Fruit fly (Drosophila melanogaster) whole organism, wandering third instar larva: ENCODE data around the gene CG33307.

Experiments used
- Abd-B ChIP-seq: fragments of >200 bp; optimal IDR thresholded peaks from 2 replicates; lab custom pipeline; 2017; ENCODE audit warnings: missing biosample characterization, missing genetic modification characterization
- CG32264 ChIP-seq: fragments of 200-800 bp; sonication (Bioruptor generic); optimal IDR thresholded peaks from 2 replicates; lab custom pipeline; 2016; ENCODE audit warnings: missing biosample characterization, missing genetic modification characterization
- CG9705 ChIP-seq: fragments of 200-800 bp; sonication (Bioruptor generic); optimal IDR thresholded peaks from 2 replicates; lab custom pipeline; 2018; ENCODE audit warnings: missing biosample characterization, mild to moderate bottlenecking, missing genetic modification characterization
- CrebA ChIP-seq: fragments of 200-800 bp; sonication (Bioruptor generic); optimal IDR thresholded peaks from 2 replicates; lab custom pipeline; 2016; ENCODE audit warnings: missing biosample characterization, mild to moderate bottlenecking, missing genetic modification characterization, borderline replicate concordance
- Dif ChIP-seq: fragments of 200-275, 200-300 bp; sonication (Bioruptor generic); optimal IDR thresholded peaks from 2 replicates; lab custom pipeline; 2018; ENCODE audit warnings: missing biosample characterization, missing genetic modification characterization; ENCODE audit not compliant: partially characterized antibody
- GATAd ChIP-seq: sonication (Bioruptor generic); optimal IDR thresholded peaks from 2 replicates; lab custom pipeline; 2016; ENCODE audit warnings: missing biosample characterization, missing genetic modification characterization
- HLH106 ChIP-seq: fragments of 200-800 bp; optimal IDR thresholded peaks from 3 replicates; lab custom pipeline; 2019; ENCODE audit warnings: missing biosample characterization, mild to moderate bottlenecking, missing genetic modification characterization, moderate library complexity
- Hr78 ChIP-seq: fragments of >200 bp; optimal IDR thresholded peaks from 2 replicates; lab custom pipeline; 2017; ENCODE audit warnings: missing biosample characterization, missing genetic modification characterization
- Hr83 ChIP-seq: fragments of 200-300 bp; sonication (Bioruptor generic); optimal IDR thresholded peaks from 2 replicates; lab custom pipeline; 2016; ENCODE audit warnings: missing biosample characterization, mild to moderate bottlenecking, missing genetic modification characterization, moderate library complexity; ENCODE audit not compliant: poor library complexity, severe bottlenecking
- Jra ChIP-seq: sonication (Bioruptor generic); optimal IDR thresholded peaks from 2 replicates; lab custom pipeline; 2016; ENCODE audit warnings: missing biosample characterization, missing genetic modification characterization
- Mio ChIP-seq: sonication (Bioruptor generic); optimal IDR thresholded peaks from 2 replicates; lab custom pipeline; 2016; ENCODE audit warnings: missing biosample characterization, missing genetic modification characterization
- Myc ChIP-seq: fragments of >200 bp; optimal IDR thresholded peaks from 2 replicates; lab custom pipeline; 2017
- OdsH ChIP-seq: fragments of 200-800 bp; sonication (Bioruptor generic); optimal IDR thresholded peaks from 2 replicates; lab custom pipeline; 2016; ENCODE audit warnings: missing biosample characterization, mild to moderate bottlenecking, missing genetic modification characterization
- Rel ChIP-seq, 2 experiments: fragments of 200-800 bp; sonication (Bioruptor generic) in 1 of 2; optimal IDR thresholded peaks; 2 replicates in 1 of 2; 3 replicates in 1 of 2; lab custom pipeline; 2016 to 2019; ENCODE audit warnings: mild to moderate bottlenecking in 2 of 2, missing biosample characterization in 2 of 2, missing genetic modification characterization in 2 of 2, moderate library complexity in 1 of 2
- Sp1 ChIP-seq: fragments of 200-800 bp; sonication (Bioruptor generic); optimal IDR thresholded peaks from 3 replicates; lab custom pipeline; 2019; ENCODE audit warnings: missing biosample characterization, mild to moderate bottlenecking, missing genetic modification characterization, moderate library complexity
- br ChIP-seq: fragments of 200-800 bp; sonication (Bioruptor generic); optimal IDR thresholded peaks from 2 replicates; lab custom pipeline; 2016; ENCODE audit warnings: missing biosample characterization, missing genetic modification characterization
- dl ChIP-seq, 2 experiments: fragments of 175-275, 200-275 bp in 1 of 2; fragments of 200-275 bp in 1 of 2; sonication (Bioruptor generic); optimal IDR thresholded peaks; lab custom pipeline; 2018; ENCODE audit warnings: mild to moderate bottlenecking in 2 of 2, missing biosample characterization in 2 of 2, missing genetic modification characterization in 2 of 2, moderate library complexity in 2 of 2; ENCODE audit not compliant: partially characterized antibody in 2 of 2, insufficient read depth in 1 of 2
- dsf ChIP-seq: sonication (Bioruptor generic); optimal IDR thresholded peaks from 2 replicates; lab custom pipeline; 2016; ENCODE audit warnings: missing biosample characterization, missing genetic modification characterization, borderline replicate concordance
- ey ChIP-seq: fragments of 200-800 bp; sonication (Bioruptor generic); optimal IDR thresholded peaks from 2 replicates; lab custom pipeline; 2016; ENCODE audit warnings: missing biosample characterization, missing genetic modification characterization
- foxo ChIP-seq, 2 experiments: fragments of 200-800 bp; sonication (Bioruptor generic); optimal IDR thresholded peaks; 2 replicates in 1 of 2; 3 replicates in 1 of 2; lab custom pipeline; 2016 to 2017; ENCODE audit warnings: missing biosample characterization in 2 of 2, missing genetic modification characterization in 2 of 2
- fru ChIP-seq: fragments of 200-800 bp; sonication (Bioruptor generic); optimal IDR thresholded peaks from 3 replicates; lab custom pipeline; 2016; ENCODE audit warnings: missing biosample characterization, mild to moderate bottlenecking, missing genetic modification characterization
- h ChIP-seq: fragments of 200-800 bp; sonication (Bioruptor generic); optimal IDR thresholded peaks from 3 replicates; lab custom pipeline; 2016; ENCODE audit warnings: missing biosample characterization, mild to moderate bottlenecking, missing genetic modification characterization
- jim ChIP-seq: fragments of 175-275, 200-325 bp; sonication (Bioruptor generic); optimal IDR thresholded peaks from 2 replicates; lab custom pipeline; 2016; ENCODE audit warnings: missing biosample characterization, mild to moderate bottlenecking, missing genetic modification characterization
- lola ChIP-seq: fragments of >200 bp; optimal IDR thresholded peaks from 2 replicates; lab custom pipeline; 2017; ENCODE audit warnings: missing biosample characterization, missing genetic modification characterization
- psq ChIP-seq: fragments of 200-800 bp; sonication (Bioruptor generic); optimal IDR thresholded peaks from 3 replicates; lab custom pipeline; 2017; ENCODE audit warnings: missing biosample characterization, mild to moderate bottlenecking, missing genetic modification characterization, moderate library complexity
- rgr ChIP-seq: fragments of 200-800 bp; sonication (Bioruptor generic); optimal IDR thresholded peaks from 3 replicates; lab custom pipeline; 2016; ENCODE audit warnings: missing biosample characterization, mild to moderate bottlenecking, missing genetic modification characterization
- sv ChIP-seq: fragments of 200-800 bp; sonication (Bioruptor generic); optimal IDR thresholded peaks from 3 replicates; lab custom pipeline; 2016; ENCODE audit warnings: missing biosample characterization, missing genetic modification characterization
- tai ChIP-seq: sonication (Bioruptor generic); optimal IDR thresholded peaks from 2 replicates; lab custom pipeline; 2016; ENCODE audit warnings: missing biosample characterization, missing genetic modification characterization
- usp ChIP-seq: fragments of >200 bp; optimal IDR thresholded peaks from 2 replicates; lab custom pipeline; 2017; ENCODE audit warnings: missing biosample characterization, missing genetic modification characterization
- woc ChIP-seq: sonication (Bioruptor generic); optimal IDR thresholded peaks from 2 replicates; lab custom pipeline; 2016; ENCODE audit warnings: missing biosample characterization, mild to moderate bottlenecking, missing genetic modification characterization

CG33307 gene

dm6 chr2L:13811323-13811722 lies 30.0 kb downstream of the CG33307 start, which contains the start of the genes Adat1 and CG16865:
Gene Adat1 (minus strand): TSS chr2L:13811474.
Gene CG16865 (plus strand): TSS chr2L:13811522.
- no peak for TF ChIP-seq Hr78
- peak; percentile 21 for TF ChIP-seq Hr83 (GFP tag; lab: Kevin White, UChicago)
- peak; percentile 15 for TF ChIP-seq CG9705 (GFP tag; lab: Kevin White, UChicago)

- TF ChIP-seq CrebA (no peak), jim (GFP tag; lab: Kevin White, UChicago) (no peak), OdsH (GFP tag; lab: Kevin White, UChicago) (peak; percentile 34), Hr78 (no peak), CG32264 (GFP tag; lab: Kevin White, UChicago) (peak; percentile 3), Jra (GFP tag; lab: Kevin White, UChicago) (no peak), Sp1 (peak; percentile 38), Hr83 (GFP tag; lab: Kevin White, UChicago) (peak; percentile 64), rgr (GFP tag; lab: Kevin White, UChicago) (peak; percentile 45)
These were observed 33.4 kb downstream of the CG33307 start for dm6 chr2L:13807959-13808358.

- TF ChIP-seq h: peak; percentile 55
- peak; percentile 13 for TF ChIP-seq OdsH (GFP tag; lab: Kevin White, UChicago)
- no peak for TF ChIP-seq Myc
- TF ChIP-seq rgr (GFP tag; lab: Kevin White, UChicago): peak; percentile 52
- TF ChIP-seq Hr83 (GFP tag; lab: Kevin White, UChicago): peak; percentile 76
- no peak for TF ChIP-seq dl (GFP tag; optimal IDR thresholded peaks at IDR 0.05; lab: Kevin White, UChicago; ENCODE audit: insufficient read depth in 1 of 2, partially characterized antibody in 2 of 2)
- peak; percentile 42 for TF ChIP-seq fru (GFP tag; lab: Kevin White, UChicago)
- TF ChIP-seq Abd-B (GFP tag; lab: Kevin White, UChicago): no peak
These were observed 34.2 kb downstream of the CG33307 start for dm6 chr2L:13807097-13807496.

dm6 chr2L:13805170-13805569 lies 36.1 kb downstream of the CG33307 start:
- TF ChIP-seq Hr83 (GFP tag; lab: Kevin White, UChicago) (no peak), sv (no peak), dl (GFP tag; optimal IDR thresholded peaks at IDR 0.05; lab: Kevin White, UChicago; ENCODE audit: insufficient read depth in 1 of 2, partially characterized antibody in 2 of 2) (no peak), Rel (GFP tag; optimal IDR thresholded peaks at IDR 0.05; lab: Kevin White, UChicago) (no peak), Rel (tag; optimal IDR thresholded peaks at IDR 0.05; lab: Kevin White, UChicago) (no peak)

dm6 chr2L:13804561-13805067 lies 36.7 kb downstream of the CG33307 start:
- TF ChIP-seq h (no peak), Dif (GFP tag; lab: Kevin White, UChicago) (peak; percentile 4), dsf (GFP tag; lab: Kevin White, UChicago) (no peak), Hr83 (GFP tag; lab: Kevin White, UChicago) (peak; percentile 10), usp (GFP tag; lab: Kevin White, UChicago) (no peak), Rel (GFP tag; optimal IDR thresholded peaks at IDR 0.05; lab: Kevin White, UChicago) (no peak), Rel (tag; optimal IDR thresholded peaks at IDR 0.05; lab: Kevin White, UChicago) (peak; percentile 8), ey (GFP tag; lab: Kevin White, UChicago) (no peak)

- TF ChIP-seq woc (GFP tag; lab: Kevin White, UChicago): no peak
- no peak for TF ChIP-seq usp (GFP tag; lab: Kevin White, UChicago)
- TF ChIP-seq tai (GFP tag; lab: Kevin White, UChicago): no peak
- no peak for TF ChIP-seq CrebA
- no peak for TF ChIP-seq fru (GFP tag; lab: Kevin White, UChicago)
- no peak for TF ChIP-seq lola (GFP tag; lab: Kevin White, UChicago)
- peak in 1 of 2 experiments; percentile 4 for TF ChIP-seq foxo (GFP tag; optimal IDR thresholded peaks at IDR 0.05; lab: Kevin White, UChicago)
- no peak for TF ChIP-seq Mio (GFP tag; lab: Kevin White, UChicago)
- TF ChIP-seq h: no peak
- TF ChIP-seq GATAd (GFP tag; lab: Kevin White, UChicago): no peak
- TF ChIP-seq jim (GFP tag; lab: Kevin White, UChicago): no peak
- no peak for TF ChIP-seq HLH106 (tag; lab: Kevin White, UChicago)
- no peak for TF ChIP-seq ey (GFP tag; lab: Kevin White, UChicago)
- TF ChIP-seq Abd-B (GFP tag; lab: Kevin White, UChicago): no peak
- TF ChIP-seq psq (GFP tag; lab: Kevin White, UChicago): no peak
- peak; percentile 44 for TF ChIP-seq br (GFP tag; lab: Kevin White, UChicago)
- no peak for TF ChIP-seq Rel (GFP tag; optimal IDR thresholded peaks at IDR 0.05; lab: Kevin White, UChicago)
- TF ChIP-seq Rel (tag; optimal IDR thresholded peaks at IDR 0.05; lab: Kevin White, UChicago): peak; percentile 52
These were observed 37.3 kb downstream of the CG33307 start for dm6 chr2L:13803805-13804560.
